Worm (Caenorhabditis elegans): ENCODE data around the gene F54F7.2.

DNA sequence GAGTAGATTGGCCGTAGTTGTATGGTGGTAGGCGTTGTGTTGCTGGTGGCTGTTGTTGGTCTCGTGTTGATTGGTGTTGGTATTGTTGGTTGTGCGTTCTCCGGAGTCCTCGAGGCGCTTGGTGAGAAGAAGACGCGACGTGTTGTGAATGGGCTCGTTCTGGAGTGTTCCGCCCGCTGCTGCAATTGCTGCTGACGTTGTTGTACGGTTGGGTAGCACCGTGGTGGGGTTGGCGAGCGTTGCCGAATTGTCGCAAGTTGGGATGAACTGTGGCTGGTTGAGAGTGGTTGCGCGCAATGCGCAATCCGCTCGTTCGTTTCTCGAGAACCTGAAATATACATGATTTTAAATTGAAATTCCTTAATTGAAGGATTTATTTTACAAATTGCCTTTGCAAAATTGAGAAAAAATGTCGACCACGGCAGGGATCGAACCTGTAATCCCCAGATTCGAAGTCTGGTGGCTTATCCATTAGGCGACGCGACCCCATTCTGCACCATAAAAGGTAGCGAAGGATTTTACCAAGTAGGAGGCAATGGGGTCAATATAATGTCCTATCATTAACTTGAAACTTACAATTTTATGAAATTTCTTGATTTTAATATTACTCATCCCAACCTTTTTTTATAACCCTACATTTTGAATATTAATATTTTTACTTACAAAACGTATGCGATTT, 37.1 kb upstream of the F54F7.2 start:
- TF ChIP-seq tbx-2 (tag; optimal IDR thresholded peaks at IDR 0.05): no peak
- TF ChIP-seq ama-1 (optimal IDR thresholded peaks at IDR 0.05): no peak
- TF ChIP-seq ets-4 (tag; optimal IDR thresholded peaks at IDR 0.05): no peak
- TF ChIP-seq syd-9 (tag; optimal IDR thresholded peaks at IDR 0.05): no peak
- no peak for TF ChIP-seq npax-4 (tag; optimal IDR thresholded peaks at IDR 0.05)
- TF ChIP-seq pros-1 (tag; optimal IDR thresholded peaks at IDR 0.05): no peak
- TF ChIP-seq unc-86 (tag; optimal IDR thresholded peaks at IDR 0.05): no peak
- no peak for TF ChIP-seq nfya-1 (tag; optimal IDR thresholded peaks at IDR 0.05)
- no peak for TF ChIP-seq sdc-2 (tag; optimal IDR thresholded peaks at IDR 0.05)
- TF ChIP-seq fkh-10 (GFP tag; optimal IDR thresholded peaks at IDR 0.05): no peak
- TF ChIP-seq ceh-14 (tag; optimal IDR thresholded peaks at IDR 0.05): no peak
- no peak for TF ChIP-seq pha-4 (tag; optimal IDR thresholded peaks at IDR 0.05)
- no peak for TF ChIP-seq unc-3 (GFP tag; conservative IDR thresholded peaks at IDR 0.05)
- no peak for TF ChIP-seq unc-3 (tag; optimal IDR thresholded peaks at IDR 0.05)

All from whole organism, late embryonic.